Fruit fly (Drosophila melanogaster) whole organism, embryonic: ENCODE results near the gene Cyp311a1.
A peak's percentile ranks its signal among the peaks of the same experiment; 100 is the strongest.

Experiments used
- ATbp ChIP-seq: fragments of 200-800 bp; sonication (Bioruptor generic); optimal IDR thresholded peaks from 2 replicates; lab custom pipeline; 2017; ENCODE audit warnings: missing biosample characterization, mild to moderate bottlenecking, missing genetic modification characterization, missing genetic modification reagents
- Ada2b ChIP-seq: fragments of 200-800 bp; sonication (Bioruptor generic); IDR thresholded peaks from 2 replicates; pipeline ENCODE4 v1.3.6; 2022; ENCODE audit warnings: missing biosample characterization, missing genetic modification characterization
- Blimp-1 ChIP-seq: fragments of 200-800 bp; sonication (Bioruptor generic); optimal IDR thresholded peaks from 3 replicates; lab custom pipeline; 2018; ENCODE audit warnings: missing biosample characterization, missing genetic modification characterization, mild to moderate bottlenecking, moderate library complexity, missing genetic modification reagents
- BtbVII ChIP-seq: fragments of 200-800 bp; sonication (Bioruptor generic); optimal IDR thresholded peaks from 3 replicates; lab custom pipeline; 2017; ENCODE audit warnings: missing biosample characterization, mild to moderate bottlenecking, missing genetic modification characterization
- CG10267 ChIP-seq: fragments of 200-800 bp; sonication (Bioruptor generic); optimal IDR thresholded peaks from 2 replicates; lab custom pipeline; 2018; ENCODE audit warnings: missing biosample characterization, mild to moderate bottlenecking, missing genetic modification characterization, moderate library complexity
- CG11504 ChIP-seq: fragments of 200-800 bp; sonication (Bioruptor generic); optimal IDR thresholded peaks from 3 replicates; lab custom pipeline; 2019; ENCODE audit warnings: missing biosample characterization, mild to moderate bottlenecking, missing genetic modification characterization, moderate library complexity
- CG12071 ChIP-seq: fragments of 200-800 bp; sonication (Bioruptor generic); optimal IDR thresholded peaks from 3 replicates; lab custom pipeline; 2018; ENCODE audit warnings: missing biosample characterization, mild to moderate bottlenecking, missing genetic modification characterization
- CG12391 ChIP-seq: fragments of 200-800 bp; sonication (Bioruptor generic); optimal IDR thresholded peaks from 3 replicates; lab custom pipeline; 2018; ENCODE audit warnings: missing biosample characterization, mild to moderate bottlenecking, missing genetic modification characterization, moderate library complexity
- CG13296 ChIP-seq: fragments of 200-800 bp; sonication (Bioruptor generic); optimal IDR thresholded peaks from 3 replicates; lab custom pipeline; 2018; ENCODE audit warnings: missing biosample characterization, mild to moderate bottlenecking, missing genetic modification characterization
- CG13424 ChIP-seq: fragments of 200-800 bp; sonication (Bioruptor generic); optimal IDR thresholded peaks from 2 replicates; lab custom pipeline; 2019; ENCODE audit warnings: missing biosample characterization, mild to moderate bottlenecking, missing genetic modification characterization, moderate library complexity
- CG13775 ChIP-seq: fragments of 200-800 bp; sonication (Bioruptor generic); optimal IDR thresholded peaks from 3 replicates; lab custom pipeline; 2017; ENCODE audit warnings: missing biosample characterization, mild to moderate bottlenecking, missing genetic modification characterization
- CG14441 ChIP-seq: fragments of 200-800 bp; sonication (Bioruptor generic); IDR thresholded peaks from 2 replicates; pipeline ENCODE4 v1.3.6; 2022; ENCODE audit warnings: missing biosample characterization, missing genetic modification characterization
- CG15269 ChIP-seq: fragments of 200-800 bp; sonication (Bioruptor generic); optimal IDR thresholded peaks from 2 replicates; lab custom pipeline; 2018; ENCODE audit warnings: missing biosample characterization, mild to moderate bottlenecking, missing genetic modification characterization, moderate library complexity
- CG15601 ChIP-seq: fragments of 200-800 bp; sonication (Bioruptor generic); optimal IDR thresholded peaks from 3 replicates; lab custom pipeline; 2019; ENCODE audit warnings: missing biosample characterization, mild to moderate bottlenecking, missing genetic modification characterization, moderate library complexity
- CG17186 ChIP-seq: fragments of 200-800 bp; sonication (Bioruptor generic); optimal IDR thresholded peaks from 3 replicates; lab custom pipeline; 2017; ENCODE audit warnings: missing biosample characterization, missing genetic modification reagents, missing genetic modification characterization
- CG17359 ChIP-seq: fragments of 200-800 bp; sonication (Bioruptor generic); optimal IDR thresholded peaks from 3 replicates; lab custom pipeline; 2018; ENCODE audit warnings: missing biosample characterization, mild to moderate bottlenecking, missing genetic modification characterization, moderate library complexity
- CG18262 ChIP-seq: fragments of 200-800 bp; optimal IDR thresholded peaks from 3 replicates; lab custom pipeline; 2019; ENCODE audit warnings: missing biosample characterization, mild to moderate bottlenecking, missing genetic modification characterization, moderate library complexity
- CG2120 ChIP-seq: fragments of 200-800 bp; sonication (Bioruptor generic); optimal IDR thresholded peaks from 3 replicates; lab custom pipeline; 2016; ENCODE audit warnings: missing biosample characterization, missing genetic modification characterization
- CG2712 ChIP-seq: fragments of 200-800 bp; optimal IDR thresholded peaks from 3 replicates; lab custom pipeline; 2019; ENCODE audit warnings: missing biosample characterization, mild to moderate bottlenecking, missing genetic modification characterization, moderate library complexity
- CG31441 ChIP-seq: fragments of 200-800 bp; sonication (Bioruptor generic); IDR thresholded peaks from 2 replicates; pipeline ENCODE4 v1.3.6; 2022; ENCODE audit warnings: missing biosample characterization, missing genetic modification characterization
- CG3163 ChIP-seq: fragments of 200-800 bp; sonication (Bioruptor generic); optimal IDR thresholded peaks from 3 replicates; lab custom pipeline; 2016; ENCODE audit warnings: missing biosample characterization, missing genetic modification characterization
- CG6683 ChIP-seq: fragments of 200-800 bp; sonication (Bioruptor generic); optimal IDR thresholded peaks from 2 replicates; lab custom pipeline; 2017; ENCODE audit warnings: missing biosample characterization, mild to moderate bottlenecking, missing genetic modification characterization, missing genetic modification reagents
- CG6813 ChIP-seq: fragments of 200-800 bp; sonication (Bioruptor generic); optimal IDR thresholded peaks from 2 replicates; lab custom pipeline; 2017; ENCODE audit warnings: missing biosample characterization, missing genetic modification characterization, mild to moderate bottlenecking, moderate library complexity, missing genetic modification reagents
- CG7556 ChIP-seq: fragments of 200-800 bp; sonication (Bioruptor generic); optimal IDR thresholded peaks from 2 replicates; lab custom pipeline; 2017; ENCODE audit warnings: missing biosample characterization, mild to moderate bottlenecking, missing genetic modification characterization
- CG7839 ChIP-seq: fragments of 200-800 bp; sonication (Bioruptor generic); optimal IDR thresholded peaks from 3 replicates; lab custom pipeline; 2018; ENCODE audit warnings: missing biosample characterization, mild to moderate bottlenecking, missing genetic modification characterization, moderate library complexity
- CG8290 ChIP-seq, 3 experiments: fragments of 200-800 bp; sonication (Bioruptor generic); optimal IDR thresholded peaks; 2 replicates each; lab custom pipeline; 2016 to 2019; ENCODE audit warnings: missing biosample characterization in 3 of 3, missing genetic modification characterization in 3 of 3, mild to moderate bottlenecking in 2 of 3, moderate library complexity in 1 of 3
- CG8388 ChIP-seq: fragments of 200-800 bp; sonication (Bioruptor generic); optimal IDR thresholded peaks from 2 replicates; lab custom pipeline; 2019; ENCODE audit warnings: missing biosample characterization, mild to moderate bottlenecking, missing genetic modification characterization, moderate library complexity
- CG8944 ChIP-seq: fragments of 200-800 bp; sonication (Bioruptor generic); optimal IDR thresholded peaks from 3 replicates; lab custom pipeline; 2016; ENCODE audit warnings: missing biosample characterization, missing genetic modification characterization
- CG9817 ChIP-seq: fragments of 200-800 bp; sonication (Bioruptor generic); optimal IDR thresholded peaks from 2 replicates; lab custom pipeline; 2018; ENCODE audit warnings: missing biosample characterization, mild to moderate bottlenecking, missing genetic modification characterization, moderate library complexity
- D19A ChIP-seq: fragments of 200-800 bp; optimal IDR thresholded peaks from 3 replicates; lab custom pipeline; 2019; ENCODE audit warnings: missing biosample characterization, mild to moderate bottlenecking, missing genetic modification characterization, moderate library complexity
- Fer1 ChIP-seq: fragments of 200-800 bp; sonication (Bioruptor generic); optimal IDR thresholded peaks from 2 replicates; lab custom pipeline; 2017; ENCODE audit warnings: missing biosample characterization, mild to moderate bottlenecking, missing genetic modification characterization
- Fer3 ChIP-seq: fragments of 200-800 bp; sonication (Bioruptor generic); optimal IDR thresholded peaks from 2 replicates; lab custom pipeline; 2018; ENCODE audit warnings: missing biosample characterization, mild to moderate bottlenecking, missing genetic modification characterization, moderate library complexity
- HmgD ChIP-seq: fragments of 200-800 bp; sonication (Bioruptor generic); optimal IDR thresholded peaks from 3 replicates; lab custom pipeline; 2016; ENCODE audit warnings: missing biosample characterization, missing genetic modification characterization
- Oli ChIP-seq: fragments of 200-800 bp; sonication (Bioruptor generic); optimal IDR thresholded peaks from 2 replicates; lab custom pipeline; 2018; ENCODE audit warnings: missing biosample characterization, mild to moderate bottlenecking, missing genetic modification characterization, moderate library complexity
- Pdp1 ChIP-seq, 2 experiments: fragments of 200-800 bp; sonication (Bioruptor generic); optimal IDR thresholded peaks; 3 replicates each; lab custom pipeline; 2016; ENCODE audit warnings: missing biosample characterization in 2 of 2, missing genetic modification characterization in 2 of 2, mild to moderate bottlenecking in 1 of 2, moderate library complexity in 1 of 2
- Ptx1 ChIP-seq: fragments of 200-800 bp; sonication (Bioruptor generic); IDR thresholded peaks from 2 replicates; pipeline ENCODE4 v1.3.6; 2022; ENCODE audit warnings: missing biosample characterization, missing genetic modification characterization
- Rfx ChIP-seq: fragments of 200-800 bp; sonication (Bioruptor generic); IDR thresholded peaks from 2 replicates; pipeline ENCODE4 v1.3.6; 2022; ENCODE audit warnings: missing biosample characterization, missing genetic modification characterization
- Sox102F ChIP-seq: fragments of 200-800 bp; sonication (Bioruptor generic); optimal IDR thresholded peaks from 2 replicates; lab custom pipeline; 2018; ENCODE audit warnings: missing biosample characterization, mild to moderate bottlenecking, missing genetic modification characterization, moderate library complexity
- chinmo ChIP-seq: fragments of 200-800 bp; sonication (Bioruptor generic); IDR thresholded peaks from 4 replicates; pipeline ENCODE4 v1.3.6; 2022; ENCODE audit warnings: missing biosample characterization, missing genetic modification characterization; ENCODE audit not compliant: partially characterized antibody
- eve ChIP-seq, 2 experiments: fragments of >200 bp; optimal IDR thresholded peaks; 2 replicates each; lab custom pipeline; 2017; ENCODE audit warnings: missing biosample characterization in 2 of 2, missing genetic modification characterization in 2 of 2
- exex ChIP-seq: fragments of 200-800 bp; sonication (Bioruptor generic); optimal IDR thresholded peaks from 4 replicates; lab custom pipeline; 2018; ENCODE audit warnings: missing biosample characterization, mild to moderate bottlenecking, missing genetic modification characterization, moderate library complexity
- fd96Cb ChIP-seq: fragments of 200-800 bp; sonication (Bioruptor generic); optimal IDR thresholded peaks from 2 replicates; lab custom pipeline; 2018; ENCODE audit warnings: missing biosample characterization, mild to moderate bottlenecking, missing genetic modification characterization, moderate library complexity
- fu2 ChIP-seq: fragments of 200-800 bp; sonication (Bioruptor generic); optimal IDR thresholded peaks from 2 replicates; lab custom pipeline; 2016; ENCODE audit warnings: missing biosample characterization, missing genetic modification characterization
- grau ChIP-seq: fragments of 200-800 bp; optimal IDR thresholded peaks from 3 replicates; lab custom pipeline; 2019; ENCODE audit warnings: missing biosample characterization, mild to moderate bottlenecking, missing genetic modification characterization, moderate library complexity
- hth ChIP-seq: fragments of >200 bp; optimal IDR thresholded peaks from 2 replicates; lab custom pipeline; 2017; ENCODE audit warnings: inconsistent platforms
- nerfin-1 ChIP-seq: fragments of 200-800 bp; sonication (Bioruptor generic); optimal IDR thresholded peaks from 3 replicates; lab custom pipeline; 2019; ENCODE audit warnings: missing biosample characterization, mild to moderate bottlenecking, missing genetic modification characterization, moderate library complexity
- nmo ChIP-seq: fragments of 200-800 bp; sonication (Bioruptor generic); optimal IDR thresholded peaks from 2 replicates; lab custom pipeline; 2018; ENCODE audit warnings: missing biosample characterization, mild to moderate bottlenecking, missing genetic modification characterization, moderate library complexity
- tap ChIP-seq: fragments of 200-800 bp; optimal IDR thresholded peaks from 3 replicates; lab custom pipeline; 2019; ENCODE audit warnings: missing biosample characterization, mild to moderate bottlenecking, missing genetic modification characterization, moderate library complexity
- unpg ChIP-seq: fragments of 200-800 bp; sonication (Bioruptor generic); optimal IDR thresholded peaks from 3 replicates; lab custom pipeline; 2018; ENCODE audit warnings: missing biosample characterization, mild to moderate bottlenecking, missing genetic modification characterization, moderate library complexity

Gene Cyp311a1

DNA sequence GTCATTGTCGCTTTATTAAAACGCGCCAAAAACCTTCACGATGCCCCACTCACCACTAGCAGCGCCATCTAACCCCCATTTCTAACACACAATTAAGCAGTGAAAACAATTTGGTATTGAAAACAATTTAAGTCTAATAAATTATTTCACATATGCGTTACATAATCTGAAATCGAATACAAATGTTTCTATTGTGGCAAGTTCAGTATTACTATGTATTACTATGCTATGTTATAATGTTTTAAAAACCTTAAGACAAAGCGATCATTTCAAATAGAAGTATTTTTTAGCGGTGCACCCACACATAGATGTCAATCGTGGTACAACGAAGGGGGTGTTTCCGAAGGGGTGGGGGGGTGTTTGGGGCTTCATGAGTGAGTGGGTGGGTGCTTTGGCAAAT is 42.4 kb upstream of the Cyp311a1 start (continued):
- TF ChIP-seq Blimp-1 (GFP tag; lab: Kevin White, UChicago) = peak; percentile 35
- peak; percentile 11 for TF ChIP-seq nerfin-1
- peak; percentile 57 for TF ChIP-seq CG15269 (tag; lab: Kevin White, UChicago)
- TF ChIP-seq tap = peak; percentile 13
- TF ChIP-seq D19A = peak; percentile 16
- peak; percentile 1 for TF ChIP-seq BtbVII
- peak; percentile 1 for TF ChIP-seq CG8388 (GFP tag; lab: Kevin White, UChicago)
- TF ChIP-seq hth = no peak
- TF ChIP-seq CG6683 (GFP tag; lab: Kevin White, UChicago) = peak; percentile 14
- peak; percentile 39 for TF ChIP-seq CG2120 (GFP tag; lab: Kevin White, UChicago)
- TF ChIP-seq CG8944 (GFP tag; lab: Kevin White, UChicago) = no peak
- peak; percentile 71 for TF ChIP-seq Fer1 (GFP tag; lab: Kevin White, UChicago)
- peak in 1 of 2 experiments; percentile 47 for TF ChIP-seq Pdp1 (GFP tag; optimal IDR thresholded peaks at IDR 0.05; lab: Kevin White, UChicago)
- TF ChIP-seq CG17186 (GFP tag; lab: Kevin White, UChicago) = no peak
- peak; percentile 6 for TF ChIP-seq exex (tag; lab: Kevin White, UChicago)
- TF ChIP-seq CG15601 = no peak
- peak; percentile 28 for TF ChIP-seq CG12071 (GFP tag; lab: Kevin White, UChicago)
- peak; percentile 51 for TF ChIP-seq unpg (GFP tag; lab: Kevin White, UChicago)
- TF ChIP-seq fd96Cb (tag; lab: Kevin White, UChicago) = peak; percentile 10
- TF ChIP-seq Rfx = 0 out of 2 replicates have a peak, but pooled peaks have one; percentile 20
- peak; percentile 12 for TF ChIP-seq CG6813 (GFP tag; lab: Kevin White, UChicago)
- TF ChIP-seq CG8290 (GFP tag; optimal IDR thresholded peaks at IDR 0.05; lab: Kevin White, UChicago) = no peak
- TF ChIP-seq CG8290 (tag; optimal IDR thresholded peaks at IDR 0.05; lab: Kevin White, UChicago) = peak in 1 of 2 experiments; percentile 53
- TF ChIP-seq CG9817 (tag; lab: Kevin White, UChicago) = peak; percentile 20
- peak; percentile 22 for TF ChIP-seq ATbp
- peak; percentile 24 for TF ChIP-seq CG13296
- peak; percentile 27; the same call in 1 of the 2 replicates for TF ChIP-seq Ptx1 (GFP tag; lab: Robert Waterston, UW)
- no peak for TF ChIP-seq CG31441 (GFP tag; lab: Robert Waterston, UW)
- peak; percentile 35 for TF ChIP-seq CG7556
- peak; percentile 50 for TF ChIP-seq CG17359 (tag; lab: Kevin White, UChicago)
- no peak for TF ChIP-seq Ada2b (GFP tag; lab: Robert Waterston, UW)
- TF ChIP-seq CG7839 (tag; lab: Kevin White, UChicago) = peak; percentile 54
- TF ChIP-seq CG13424 = peak; percentile 48
- peak; percentile 36 for TF ChIP-seq CG2712 (tag; lab: Kevin White, UChicago)
- peak; percentile 13 for TF ChIP-seq CG10267 (tag; lab: Kevin White, UChicago)
- TF ChIP-seq chinmo (GFP tag; lab: Robert Waterston, UW) = no peak
- TF ChIP-seq Sox102F (GFP tag; lab: Kevin White, UChicago) = peak; percentile 50
- TF ChIP-seq Fer3 (tag; lab: Kevin White, UChicago) = peak; percentile 6
- TF ChIP-seq fu2 (GFP tag; lab: Kevin White, UChicago) = no peak
- TF ChIP-seq nmo (GFP tag; lab: Kevin White, UChicago) = peak; percentile 13
- peak; percentile 54 for TF ChIP-seq grau (tag; lab: Kevin White, UChicago)
- TF ChIP-seq HmgD (GFP tag; lab: Kevin White, UChicago) = no peak
- TF ChIP-seq eve (GFP tag; optimal IDR thresholded peaks at IDR 0.05; lab: Kevin White, UChicago) = peak in 1 of 2 experiments; percentile 34
- TF ChIP-seq CG18262 (tag; lab: Kevin White, UChicago) = peak; percentile 17
- TF ChIP-seq CG12391 (tag; lab: Kevin White, UChicago) = peak; percentile 40
- no peak for TF ChIP-seq CG3163 (GFP tag; lab: Kevin White, UChicago)
- peak; percentile 23 for TF ChIP-seq Oli
- peak; percentile 11; the same call in 1 of the 2 replicates for TF ChIP-seq CG14441
- peak; percentile 67 for TF ChIP-seq CG11504
- TF ChIP-seq CG13775 (GFP tag; lab: Kevin White, UChicago) = no peak
